Worm (Caenorhabditis elegans) whole organism, young adult: ENCODE data around the gene K08E7.6.

Source experiments
- B0035.1 ChIP-seq: sonication (generic microtip); optimal IDR thresholded peaks from 2 replicates; lab custom pipeline; 2016; ENCODE audit warnings: missing genetic modification characterization, mild to moderate bottlenecking, missing compliant biosample characterization, missing genotype, missing genetic modification reagents
- B0336.3 ChIP-seq: fragments of 200-800 bp; sonication (Bioruptor generic); IDR thresholded peaks from 2 replicates; pipeline ENCODE4 v1.3.6; 2022; ENCODE audit warnings: missing genetic modification characterization, missing compliant biosample characterization
- C17E4.6 ChIP-seq: fragments of 200-800 bp; sonication (Bioruptor generic); IDR thresholded peaks from 2 replicates; pipeline ENCODE4 v1.3.6; 2022; ENCODE audit warnings: missing genetic modification reagents, missing genetic modification characterization, missing compliant biosample characterization
- F23B12.7 ChIP-seq: sonication (generic microtip); optimal IDR thresholded peaks from 2 replicates; lab custom pipeline; 2017; ENCODE audit warnings: missing genetic modification characterization, mild to moderate bottlenecking, missing compliant biosample characterization, antibody characterized with exemption, moderate library complexity; ENCODE audit not compliant: insufficient read depth
- F33H1.4 ChIP-seq: fragments of 200-800 bp; sonication (Bioruptor generic); IDR thresholded peaks from 2 replicates; pipeline ENCODE4 v1.3.6; 2022; ENCODE audit warnings: missing genetic modification reagents, missing genetic modification characterization, missing compliant biosample characterization
- F37B4.10 ChIP-seq: fragments of 200-800 bp; sonication (Bioruptor generic); IDR thresholded peaks from 2 replicates; pipeline ENCODE4 v1.3.6; 2022; ENCODE audit warnings: missing genetic modification characterization, missing compliant biosample characterization
- K11D2.4 ChIP-seq: fragments of 200-800 bp; sonication (Bioruptor generic); IDR thresholded peaks from 2 replicates; pipeline ENCODE4 v1.3.6; 2022; ENCODE audit warnings: missing genetic modification reagents, missing genetic modification characterization, missing compliant biosample characterization
- T26A5.8 ChIP-seq: sonication (generic microtip); optimal IDR thresholded peaks from 2 replicates; lab custom pipeline; 2016; ENCODE audit warnings: missing genetic modification characterization, missing compliant biosample characterization
- ZK185.1 ChIP-seq: sonication (generic microtip); optimal IDR thresholded peaks from 2 replicates; lab custom pipeline; 2016; ENCODE audit warnings: mild to moderate bottlenecking, missing genetic modification characterization, missing compliant biosample characterization; ENCODE audit not compliant: poor library complexity, severe bottlenecking
- akir-1 ChIP-seq: fragments of 200-800 bp; sonication (Bioruptor generic); optimal IDR thresholded peaks from 2 replicates; lab custom pipeline; 2018; ENCODE audit warnings: mild to moderate bottlenecking, missing genetic modification characterization, moderate library complexity, missing compliant biosample characterization
- ama-1 ChIP-seq, 3 experiments: fragments of 150-350 bp in 1 of 3; sonication (generic microtip) in 2 of 3; optimal IDR thresholded peaks; 2 replicates each; lab custom pipeline; 2014 to 2018; ENCODE audit warnings: missing biosample characterization in 2 of 3, missing genetic modification characterization in 2 of 3, missing genetic modification reagents in 2 of 3
- aptf-2 ChIP-seq: fragments of 200-800 bp; sonication (Bioruptor generic); conservative IDR thresholded peaks from 2 replicates; pipeline ENCODE4 v1.3.6; 2022; ENCODE audit warnings: missing genetic modification reagents, missing genetic modification characterization, missing compliant biosample characterization
- athp-1 ChIP-seq: sonication (generic microtip); optimal IDR thresholded peaks from 2 replicates; lab custom pipeline; 2017; ENCODE audit warnings: mild to moderate bottlenecking, missing genetic modification characterization, missing compliant biosample characterization
- attf-6 ChIP-seq: fragments of 200-800 bp; sonication (Bioruptor generic); IDR thresholded peaks from 2 replicates; pipeline ENCODE4 v1.3.6; 2022; ENCODE audit warnings: missing genetic modification reagents, missing genetic modification characterization, missing compliant biosample characterization
- ccch-3 ChIP-seq: fragments of 200-800 bp; sonication (Bioruptor generic); optimal IDR thresholded peaks from 2 replicates; lab custom pipeline; 2018; ENCODE audit warnings: mild to moderate bottlenecking, missing genetic modification characterization, missing compliant biosample characterization
- cebp-1 ChIP-seq, 2 experiments: fragments of 200-800 bp in 1 of 2; sonication (Bioruptor generic) in 1 of 2; sonication (generic microtip) in 1 of 2; IDR thresholded peaks in 1 of 2; optimal IDR thresholded peaks in 1 of 2; 2 replicates each; pipeline versions ENCODE4 v1.3.6 to Lab custom; 2017 to 2022; ENCODE audit warnings: missing compliant biosample characterization in 2 of 2, missing genetic modification characterization in 2 of 2, mild to moderate bottlenecking in 1 of 2, missing genetic modification reagents in 1 of 2, moderate library complexity in 1 of 2
- ceh-58 ChIP-seq: fragments of 200-800 bp; sonication (Bioruptor generic); IDR thresholded peaks from 2 replicates; pipeline ENCODE4 v1.3.6; 2022; ENCODE audit warnings: missing genetic modification characterization, missing compliant biosample characterization
- ceh-79 ChIP-seq: sonication (generic microtip); optimal IDR thresholded peaks from 2 replicates; lab custom pipeline; 2017; ENCODE audit warnings: mild to moderate bottlenecking, missing genetic modification characterization, missing compliant biosample characterization
- dox-1 ChIP-seq: fragments of 200-800 bp; sonication (Bioruptor generic); IDR thresholded peaks from 2 replicates; pipeline ENCODE4 v1.3.6; 2022; ENCODE audit warnings: missing genetic modification reagents, missing genetic modification characterization, missing compliant biosample characterization
- dpl-1 ChIP-seq: fragments of 150-350 bp; optimal IDR thresholded peaks from 2 replicates; lab custom pipeline; 2014; ENCODE audit warnings: missing biosample characterization, missing genetic modification reagents, missing genetic modification characterization
- fkh-3 ChIP-seq: sonication (generic microtip); optimal IDR thresholded peaks from 2 replicates; lab custom pipeline; 2016; ENCODE audit warnings: mild to moderate bottlenecking, missing genetic modification characterization, missing compliant biosample characterization
- gei-17 ChIP-seq: fragments of 200-800 bp; sonication (Bioruptor generic); optimal IDR thresholded peaks from 2 replicates; lab custom pipeline; 2018; ENCODE audit warnings: mild to moderate bottlenecking, missing genetic modification characterization, missing compliant biosample characterization
- him-1 ChIP-seq: sonication (generic microtip); optimal IDR thresholded peaks from 2 replicates; lab custom pipeline; 2016; ENCODE audit warnings: missing genotype, missing genetic modification reagents, missing genetic modification characterization, missing compliant biosample characterization
- hlh-12 ChIP-seq: sonication (generic microtip); optimal IDR thresholded peaks from 2 replicates; lab custom pipeline; 2016; ENCODE audit warnings: missing genetic modification characterization, missing compliant biosample characterization
- hlh-26 ChIP-seq: fragments of 200-800 bp; sonication (Bioruptor generic); conservative IDR thresholded peaks from 2 replicates; pipeline ENCODE4 v1.3.6; 2022; ENCODE audit warnings: missing genetic modification reagents, missing genetic modification characterization, missing compliant biosample characterization
- hmg-1.2 ChIP-seq: fragments of 200-800 bp; sonication (Bioruptor generic); IDR thresholded peaks from 2 replicates; pipeline ENCODE4 v1.3.6; 2022; ENCODE audit warnings: missing genetic modification reagents, missing genetic modification characterization, missing compliant biosample characterization
- lag-1 ChIP-seq: fragments of 200-800 bp; sonication (Bioruptor generic); IDR thresholded peaks from 2 replicates; pipeline ENCODE4 v1.3.6; 2022; ENCODE audit warnings: missing genetic modification reagents, missing genetic modification characterization, missing compliant biosample characterization
- lin-26 ChIP-seq: fragments of 200-800 bp; sonication (Bioruptor generic); IDR thresholded peaks from 2 replicates; pipeline ENCODE4 v1.3.6; 2022; ENCODE audit warnings: missing genetic modification reagents, missing genetic modification characterization, missing compliant biosample characterization
- madf-10 ChIP-seq: sonication (generic microtip); optimal IDR thresholded peaks from 2 replicates; lab custom pipeline; 2016; ENCODE audit warnings: mild to moderate bottlenecking, missing genetic modification characterization, missing compliant biosample characterization
- madf-3 ChIP-seq: fragments of 200-800 bp; sonication (Bioruptor generic); IDR thresholded peaks from 2 replicates; pipeline ENCODE4 v1.3.6; 2022; ENCODE audit warnings: missing genetic modification reagents, missing genetic modification characterization, missing compliant biosample characterization
- mcd-1 ChIP-seq: fragments of 200-800 bp; sonication (Bioruptor generic); IDR thresholded peaks from 2 replicates; pipeline ENCODE4 v1.3.6; 2022; ENCODE audit warnings: missing genetic modification reagents, missing genetic modification characterization, missing compliant biosample characterization
- nhr-120 ChIP-seq: fragments of 200-800 bp; sonication (Bioruptor generic); IDR thresholded peaks from 2 replicates; pipeline ENCODE4 v1.3.6; 2022; ENCODE audit warnings: missing genetic modification characterization, missing compliant biosample characterization
- nhr-80 ChIP-seq: sonication (generic microtip); optimal IDR thresholded peaks from 2 replicates; lab custom pipeline; 2016; ENCODE audit warnings: missing genetic modification characterization, missing compliant biosample characterization
- nhr-90 ChIP-seq: sonication (generic microtip); optimal IDR thresholded peaks from 2 replicates; lab custom pipeline; 2016; ENCODE audit warnings: missing genotype, mild to moderate bottlenecking, missing genetic modification characterization, missing compliant biosample characterization
- repo-1 ChIP-seq: sonication (generic microtip); optimal IDR thresholded peaks from 2 replicates; lab custom pipeline; 2017; ENCODE audit warnings: mild to moderate bottlenecking, missing genetic modification characterization, missing compliant biosample characterization
- sdz-38 ChIP-seq: sonication (generic microtip); optimal IDR thresholded peaks from 2 replicates; lab custom pipeline; 2016; ENCODE audit warnings: missing genotype, missing genetic modification characterization, missing compliant biosample characterization
- snpc-1.1 ChIP-seq: sonication (generic microtip); optimal IDR thresholded peaks from 2 replicates; lab custom pipeline; 2017; ENCODE audit warnings: missing genetic modification characterization, mild to moderate bottlenecking, missing compliant biosample characterization, antibody characterized with exemption, moderate library complexity, missing genotype, missing genetic modification reagents; ENCODE audit not compliant: insufficient read depth
- snpc-1.3 ChIP-seq: sonication (generic microtip); optimal IDR thresholded peaks from 2 replicates; lab custom pipeline; 2017; ENCODE audit warnings: missing genetic modification characterization, mild to moderate bottlenecking, missing compliant biosample characterization, antibody characterized with exemption, moderate library complexity, missing genotype, missing genetic modification reagents; ENCODE audit not compliant: insufficient read depth
- snpc-3.4 ChIP-seq: sonication (generic microtip); optimal IDR thresholded peaks from 2 replicates; lab custom pipeline; 2017; ENCODE audit warnings: missing genetic modification characterization, mild to moderate bottlenecking, missing compliant biosample characterization, antibody characterized with exemption, moderate library complexity, missing genotype, missing genetic modification reagents
- snpc-4 ChIP-seq, 5 experiments: fragments of 150-350 bp in 1 of 5; sonication (generic microtip) in 4 of 5; optimal IDR thresholded peaks; 2 replicates each; lab custom pipeline; 2014 to 2018; ENCODE audit warnings: missing genetic modification characterization in 5 of 5, missing biosample characterization in 3 of 5, antibody characterized with exemption in 2 of 5, mild to moderate bottlenecking in 2 of 5, missing compliant biosample characterization in 2 of 5, missing genotype in 2 of 5, moderate library complexity in 2 of 5, missing genetic modification reagents in 1 of 5
- zfh-2 ChIP-seq: fragments of 200-800 bp; sonication (Bioruptor generic); conservative IDR thresholded peaks from 2 replicates; pipeline ENCODE4 v1.3.6; 2022; ENCODE audit warnings: missing genetic modification reagents, missing genetic modification characterization, missing compliant biosample characterization
- ztf-25 ChIP-seq: fragments of 200-800 bp; sonication (Bioruptor generic); IDR thresholded peaks from 2 replicates; pipeline ENCODE4 v1.3.6; 2022; ENCODE audit warnings: missing genetic modification reagents, missing genetic modification characterization, missing compliant biosample characterization
- ztf-28 ChIP-seq: fragments of 200-800 bp; sonication (Bioruptor generic); IDR thresholded peaks from 2 replicates; pipeline ENCODE4 v1.3.6; 2022; ENCODE audit warnings: missing genetic modification reagents, missing genetic modification characterization, missing compliant biosample characterization

The K08E7.6 gene

DNA sequence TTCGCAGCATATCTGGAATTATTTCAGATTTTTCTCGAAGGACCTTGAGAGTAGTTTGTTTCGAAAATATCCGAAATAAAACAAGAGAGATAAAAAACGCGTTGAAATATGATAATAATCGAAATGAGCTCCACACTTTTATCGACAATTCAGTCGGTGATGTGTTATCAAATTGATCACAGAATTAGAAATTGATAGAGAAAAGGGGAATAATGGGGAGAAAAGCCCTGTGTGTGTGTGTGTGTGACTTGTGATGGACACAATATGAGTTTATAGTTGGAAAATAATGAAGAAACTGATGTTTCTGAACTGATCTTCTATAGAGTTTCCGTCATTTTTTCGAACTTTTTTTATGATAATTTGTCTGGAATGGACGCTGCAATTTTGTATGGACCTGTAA is 18.2 kb upstream of the K08E7.6 start, which contains the start of gene pgp-1:
pgp-1 (minus strand) TSS at position 12 of the 400 bp plus-strand sequence.
- TF ChIP-seq T26A5.8 (tag; lab: Kevin White, UChicago) (no peak), cebp-1 (GFP tag; IDR thresholded peaks at IDR 0.05; lab: Robert Waterston, UW) (no peak), cebp-1 (tag; optimal IDR thresholded peaks at IDR 0.05; lab: Kevin White, UChicago) (peak; percentile 16), F23B12.7 (no peak), madf-10 (no peak), lag-1 (GFP tag; lab: Robert Waterston, UW) (no peak), madf-3 (no peak), hlh-26 (GFP tag; lab: Robert Waterston, UW) (no peak), ztf-25 (GFP tag; lab: Robert Waterston, UW) (no peak), B0336.3 (GFP tag; lab: Robert Waterston, UW) (no peak), dox-1 (GFP tag; lab: Robert Waterston, UW) (0 out of 2 replicates have a peak, but pooled peaks have one; percentile 28), snpc-1.3 (no peak), F37B4.10 (GFP tag; lab: Robert Waterston, UW) (no peak), F33H1.4 (GFP tag; lab: Robert Waterston, UW) (no peak), sdz-38 (tag; lab: Kevin White, UChicago) (no peak), him-1 (no peak), athp-1 (tag; lab: Kevin White, UChicago) (no peak), nhr-80 (peak; percentile 88)

DNA sequence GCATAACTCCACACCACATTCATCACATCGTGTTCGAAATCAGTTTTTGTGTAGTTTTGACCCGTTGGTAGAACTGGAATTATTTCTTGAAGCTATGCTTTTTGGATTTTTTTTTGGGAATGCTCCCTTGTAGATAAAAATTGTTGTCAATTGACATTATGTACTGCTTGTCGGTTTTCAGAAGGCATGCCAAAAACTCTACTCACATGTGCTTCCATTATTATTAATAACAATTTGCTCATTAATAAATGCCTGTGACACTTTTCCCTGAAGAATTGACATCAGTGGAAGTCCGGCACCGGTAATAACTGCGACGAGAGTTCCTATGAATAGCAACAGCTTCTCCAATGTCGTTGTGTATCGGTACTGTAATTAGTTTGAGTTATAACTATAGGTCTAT is 16.0 kb upstream of the K08E7.6 start:
- TF ChIP-seq mcd-1 (GFP tag; lab: Robert Waterston, UW), result no peak
- TF ChIP-seq C17E4.6 (GFP tag; lab: Robert Waterston, UW), result no peak
- no peak for TF ChIP-seq ccch-3 (GFP tag; lab: Kevin White, UChicago)
- no peak for TF ChIP-seq ZK185.1
- TF ChIP-seq snpc-1.1 (tag; lab: Kevin White, UChicago), result no peak
- TF ChIP-seq dpl-1 (GFP tag; lab: Kevin White, UChicago), result no peak
- no peak for TF ChIP-seq nhr-120 (GFP tag; lab: Robert Waterston, UW)
- no peak for TF ChIP-seq snpc-4 (GFP tag; optimal IDR thresholded peaks at IDR 0.05; lab: Kevin White, UChicago)
- TF ChIP-seq snpc-4 (tag; optimal IDR thresholded peaks at IDR 0.05; lab: Kevin White, UChicago), result no peak
- TF ChIP-seq aptf-2 (GFP tag; lab: Robert Waterston, UW), result no peak
- no peak for TF ChIP-seq ceh-58
- no peak for TF ChIP-seq B0035.1 (tag; lab: Kevin White, UChicago)
- TF ChIP-seq snpc-3.4 (tag; lab: Kevin White, UChicago), result no peak
- no peak for TF ChIP-seq K11D2.4 (GFP tag; lab: Robert Waterston, UW)
- TF ChIP-seq fkh-3 (tag; lab: Kevin White, UChicago), result no peak
- no peak for TF ChIP-seq T26A5.8 (tag; lab: Kevin White, UChicago)
- no peak for TF ChIP-seq ama-1 (optimal IDR thresholded peaks at IDR 0.05; lab: Kevin White, UChicago)
- TF ChIP-seq ama-1 (GFP tag; optimal IDR thresholded peaks at IDR 0.05; lab: Kevin White, UChicago), result no peak
- TF ChIP-seq ceh-79 (tag; lab: Kevin White, UChicago), result no peak
- TF ChIP-seq lin-26 (GFP tag; lab: Robert Waterston, UW), result no peak
- TF ChIP-seq, all 124 proteins: peak for 0

DNA sequence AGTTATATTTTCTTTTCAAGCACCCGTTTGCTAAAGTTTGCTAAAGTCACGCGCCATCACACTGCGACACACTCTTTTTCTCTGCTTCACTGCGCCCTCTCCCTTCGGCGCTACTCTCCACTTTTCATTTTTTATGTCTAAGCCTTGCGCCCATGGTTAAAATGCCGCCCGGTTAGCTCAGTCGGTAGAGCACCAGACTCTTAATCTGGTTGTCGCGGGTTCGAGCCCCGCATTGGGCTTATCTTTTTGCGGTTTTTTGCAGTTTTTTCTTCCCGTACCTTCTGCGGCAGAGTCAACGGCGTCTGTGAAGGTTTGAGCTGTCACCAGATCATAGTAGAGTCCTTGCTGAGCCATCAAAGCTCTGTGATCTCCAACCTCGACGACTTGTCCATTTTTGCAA is 13.6 kb upstream of the K08E7.6 start:
- TF ChIP-seq T26A5.8 (tag; lab: Kevin White, UChicago) (no peak), attf-6 (GFP tag; lab: Robert Waterston, UW) (peak; percentile 66; the same call in 1 of the 2 replicates), aptf-2 (GFP tag; lab: Robert Waterston, UW) (0 out of 2 replicates have a peak, but pooled peaks have one; percentile 59), mcd-1 (GFP tag; lab: Robert Waterston, UW) (peak; percentile 76), akir-1 (GFP tag; lab: Kevin White, UChicago) (peak; percentile 19), hlh-12 (tag; lab: Kevin White, UChicago) (peak; percentile 1), B0336.3 (GFP tag; lab: Robert Waterston, UW) (peak; percentile 71), repo-1 (peak; percentile 18), ztf-28 (peak; percentile 89), cebp-1 (GFP tag; IDR thresholded peaks at IDR 0.05; lab: Robert Waterston, UW) (peak; percentile 43), cebp-1 (tag; optimal IDR thresholded peaks at IDR 0.05; lab: Kevin White, UChicago) (peak; percentile 76), athp-1 (tag; lab: Kevin White, UChicago) (peak; percentile 59), hmg-1.2 (peak; percentile 89), nhr-80 (peak; percentile 55), zfh-2 (peak; percentile 71), nhr-90 (tag; lab: Kevin White, UChicago) (peak; percentile 78), F33H1.4 (GFP tag; lab: Robert Waterston, UW) (no peak; the same call in 1 of the 2 replicates), gei-17 (peak; percentile 4), dpl-1 (GFP tag; lab: Kevin White, UChicago) (no peak)
